Fruit fly (Drosophila melanogaster): ENCODE data around the gene Gld.

The Gld gene

dm6 chr3R:7249460-7249859 lies 16.0 kb downstream of the Gld start, which contains the start of the genes CG1227 and Dtwd2 (continued):
- TF ChIP-seq Trl (optimal IDR thresholded peaks at IDR 0.05) (no peak), Trl (GFP tag; optimal IDR thresholded peaks at IDR 0.05) (peak; percentile 64), mld (GFP tag; IDR thresholded peaks at IDR 0.05; ENCODE audit: partially characterized antibody) (no peak), twi (tag; optimal IDR thresholded peaks at IDR 0.05) (no peak), MTF-1 (GFP tag; optimal IDR thresholded peaks at IDR 0.05; ENCODE audit: borderline replicate concordance) (peak; percentile 76), CG15269 (tag; optimal IDR thresholded peaks at IDR 0.05) (peak; percentile 95), crp (GFP tag; optimal IDR thresholded peaks at IDR 0.05) (peak; percentile 85 to 96), Atf-2 (GFP tag; optimal IDR thresholded peaks at IDR 0.05) (peak; percentile 45), sug (tag; optimal IDR thresholded peaks at IDR 0.05) (peak; percentile 94), Usf (GFP tag; optimal IDR thresholded peaks at IDR 0.05) (peak; percentile 65), tio (GFP tag; optimal IDR thresholded peaks at IDR 0.05) (peak; percentile 73), pzg (GFP tag; optimal IDR thresholded peaks at IDR 0.05) (peak; percentile 36), emc (GFP tag; optimal IDR thresholded peaks at IDR 0.05) (no peak), Dref (GFP tag; IDR thresholded peaks at IDR 0.05) (no peak), CG16815 (GFP tag; optimal IDR thresholded peaks at IDR 0.05) (peak; percentile 53), Xrp1 (GFP tag; IDR thresholded peaks at IDR 0.05) (peak; percentile 96), tgo (GFP tag; IDR thresholded peaks at IDR 0.05) (peak; percentile 93), Rfx (GFP tag; IDR thresholded peaks at IDR 0.05) (peak; percentile 94), CG13624 (GFP tag; optimal IDR thresholded peaks at IDR 0.05) (peak; percentile 69), maf-S (GFP tag; optimal IDR thresholded peaks at IDR 0.05) (peak; percentile 51), CG8478 (optimal IDR thresholded peaks at IDR 0.05) (no peak), ro (GFP tag; IDR thresholded peaks at IDR 0.05) (no peak), NK7.1 (GFP tag; optimal IDR thresholded peaks at IDR 0.05) (peak; percentile 55), CG2889 (GFP tag; IDR thresholded peaks at IDR 0.05) (peak; percentile 89), bsh (GFP tag; optimal IDR thresholded peaks at IDR 0.05) (peak in 1 of 2 experiments; percentile 95), bowl (GFP tag; IDR thresholded peaks at IDR 0.05) (peak; percentile 69; the same call in 1 of the 2 replicates), p53 (GFP tag; optimal IDR thresholded peaks at IDR 0.05) (no peak), CG18262 (tag; optimal IDR thresholded peaks at IDR 0.05) (peak; percentile 95), Poxn (GFP tag; IDR thresholded peaks at IDR 0.05) (peak; percentile 51; the same call in 1 of the 2 replicates), stc (GFP tag; IDR thresholded peaks at IDR 0.05) (peak; percentile 95), grn (GFP tag; optimal IDR thresholded peaks at IDR 0.05) (peak; percentile 38), CG4282 (GFP tag; optimal IDR thresholded peaks at IDR 0.05) (no peak), dmrt99B (tag; optimal IDR thresholded peaks at IDR 0.05) (peak; percentile 91), bab2 (GFP tag; optimal IDR thresholded peaks at IDR 0.05) (peak; percentile 64), CG15696 (tag; optimal IDR thresholded peaks at IDR 0.05) (peak; percentile 86), Neu2 (GFP tag; optimal IDR thresholded peaks at IDR 0.05; ENCODE audit: borderline replicate concordance) (no peak), CG13894 (tag; optimal IDR thresholded peaks at IDR 0.05) (no peak), C15 (GFP tag; IDR thresholded peaks at IDR 0.05) (peak; percentile 83; the same call in 1 of the 3 replicates), CG12071 (GFP tag; optimal IDR thresholded peaks at IDR 0.05) (no peak), Oli (tag; optimal IDR thresholded peaks at IDR 0.05) (peak; percentile 87), CG4404 (GFP tag; IDR thresholded peaks at IDR 0.05) (no peak), GATAe (GFP tag; conservative IDR thresholded peaks at IDR 0.05) (peak; percentile 64), CG13296 (GFP tag; optimal IDR thresholded peaks at IDR 0.05) (peak; percentile 94), ssp (GFP tag; IDR thresholded peaks at IDR 0.05) (peak; percentile 57), hb (GFP tag; IDR thresholded peaks at IDR 0.05; ENCODE audit: partially characterized antibody) (no peak), dm (GFP tag; optimal IDR thresholded peaks at IDR 0.05) (peak; percentile 84), Awh (GFP tag; IDR thresholded peaks at IDR 0.05) (peak; percentile 95), Elba2 (GFP tag; optimal IDR thresholded peaks at IDR 0.05) (peak; percentile 29), Sin3A (optimal IDR thresholded peaks at IDR 0.05) (no peak), pb (GFP tag; optimal IDR thresholded peaks at IDR 0.05) (peak; percentile 30), luna (GFP tag; optimal IDR thresholded peaks at IDR 0.05) (no peak), klu (GFP tag; IDR thresholded peaks at IDR 0.05) (peak; percentile 67), Kr (GFP tag; optimal IDR thresholded peaks at IDR 0.05) (no peak)
